Worm (Caenorhabditis elegans) whole organism, L4 larva: ENCODE measurements around the gene T14E8.2.

Experiments
- T20F7.1 ChIP-seq: fragments of 200-800 bp; sonication (Bioruptor generic); optimal IDR thresholded peaks from 2 replicates; lab custom pipeline; 2018; ENCODE audit warnings: mild to moderate bottlenecking, missing genetic modification characterization, missing compliant biosample characterization
- dmd-9 ChIP-seq: fragments of 200-800 bp; sonication (Bioruptor generic); IDR thresholded peaks from 2 replicates; pipeline ENCODE4 v1.3.6; 2022; ENCODE audit warnings: missing genetic modification reagents, missing genetic modification characterization, missing compliant biosample characterization
- nhr-76 ChIP-seq: fragments of 150-350 bp; optimal IDR thresholded peaks from 2 replicates; lab custom pipeline; 2014; ENCODE audit warnings: missing biosample characterization, missing genetic modification characterization
- snpc-1.2 ChIP-seq: fragments of 200-800 bp; sonication (Bioruptor generic); IDR thresholded peaks from 2 replicates; pipeline ENCODE4 v1.3.6; 2022; ENCODE audit warnings: missing genetic modification reagents, missing genetic modification characterization, missing compliant biosample characterization
- snpc-4 ChIP-seq: fragments of 150-350 bp; optimal IDR thresholded peaks from 2 replicates; lab custom pipeline; 2014; ENCODE audit warnings: missing biosample characterization, missing genetic modification characterization

DNA sequence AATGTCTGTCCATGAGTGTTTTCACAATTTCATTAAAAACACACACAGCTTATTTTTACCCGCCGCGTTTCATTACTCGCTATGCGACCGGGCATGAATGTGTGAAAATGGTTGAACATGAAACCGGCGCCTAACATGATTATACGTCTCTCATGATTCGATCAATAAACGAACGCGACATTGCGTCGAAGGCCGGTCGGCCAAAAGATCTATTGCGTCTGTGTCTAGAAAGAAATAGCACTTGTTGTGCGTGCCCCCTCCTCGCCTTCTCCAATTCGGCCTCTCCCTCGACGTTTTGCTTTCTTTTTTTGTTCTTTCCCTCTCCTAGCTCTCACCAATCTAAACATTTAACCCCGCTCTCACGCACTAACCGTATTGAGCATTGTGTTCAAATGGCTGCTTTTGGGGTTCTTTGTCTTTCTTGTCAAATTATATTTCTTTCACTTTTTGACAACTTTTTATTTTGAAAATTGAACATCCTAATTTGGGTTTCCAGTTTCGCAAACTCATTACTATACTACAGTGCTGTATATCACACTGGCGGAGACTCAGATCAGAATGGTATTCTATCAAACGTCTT lies 8.4 kb downstream of the T14E8.2 start:
- TF ChIP-seq dmd-9 (GFP tag; lab: Robert Waterston, UW) = no peak
- no peak for TF ChIP-seq T20F7.1
- no peak for TF ChIP-seq snpc-4
- TF ChIP-seq snpc-1.2 = no peak
- TF ChIP-seq nhr-76 (tag; lab: Kevin White, UChicago) = no peak
